Worm (Caenorhabditis elegans) whole organism, L4/young adult: ENCODE results near the gene F17E9.16.

Experiments used
- dao-5 ChIP-seq: sonication (generic microtip); optimal IDR thresholded peaks from 2 replicates; lab custom pipeline; 2016; ENCODE audit warnings: missing genotype, missing genetic modification characterization, moderate library complexity, missing compliant biosample characterization
- him-1 ChIP-seq: sonication (generic microtip); optimal IDR thresholded peaks from 2 replicates; lab custom pipeline; 2016; ENCODE audit warnings: missing genotype, missing genetic modification reagents, missing genetic modification characterization, missing compliant biosample characterization

DNA sequence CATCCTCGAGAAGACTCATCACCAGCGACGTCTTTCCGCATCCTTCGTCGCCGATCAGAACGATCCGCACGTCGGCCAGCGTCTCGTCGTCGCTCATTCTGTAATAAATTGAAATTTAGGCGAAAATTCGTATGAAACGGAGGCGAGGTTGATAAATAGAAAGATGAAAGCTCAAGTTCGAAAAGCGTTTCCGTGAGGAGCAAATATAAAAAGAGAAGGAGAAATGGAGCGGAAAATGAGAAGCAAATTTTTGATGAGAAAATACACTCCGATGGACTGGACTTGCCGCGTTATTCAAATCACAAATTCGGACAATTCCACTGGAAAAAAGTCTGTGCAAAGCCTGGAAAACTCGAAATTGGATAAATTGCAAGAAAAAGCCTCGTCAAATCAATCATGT, 42.0 kb downstream of the F17E9.16 start, which contains the start of gene D2096.11:
- TF ChIP-seq him-1 (no peak), dao-5 (no peak)
